Worm (Caenorhabditis elegans): ENCODE measurements around the gene his-17.

Gene his-17

DNA sequence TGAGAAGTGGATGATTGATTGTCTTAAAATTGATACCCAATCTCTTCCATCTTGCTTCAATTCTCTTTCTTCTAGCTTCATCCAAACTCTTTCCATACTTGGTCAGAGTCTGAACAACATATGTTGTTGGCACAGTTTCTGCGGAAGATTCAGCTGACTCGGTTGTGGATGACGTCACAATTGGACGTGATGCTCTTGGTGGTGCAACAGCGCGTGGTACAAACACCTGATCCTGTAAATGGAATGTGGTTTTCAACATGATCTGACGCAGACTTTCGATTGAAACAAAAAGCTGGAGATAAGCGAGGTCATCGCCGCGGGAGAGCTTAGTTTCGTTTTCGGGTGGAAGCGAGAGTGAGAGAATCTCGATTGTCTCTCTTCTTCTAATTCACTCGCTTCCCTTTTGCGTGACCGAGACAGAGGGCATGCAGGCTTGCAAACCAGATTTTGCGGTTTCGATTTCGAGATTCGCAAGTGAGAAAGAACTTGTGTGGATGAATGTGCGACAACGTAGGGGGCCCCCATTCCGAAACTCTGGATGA lies 44.7 kb upstream of the his-17 start:
- TF ChIP-seq ceh-24 (tag; optimal IDR thresholded peaks at IDR 0.05) = no peak
- TF ChIP-seq unc-42 (tag; optimal IDR thresholded peaks at IDR 0.05) = no peak
- TF ChIP-seq pqm-1 (tag; optimal IDR thresholded peaks at IDR 0.05) = no peak
- TF ChIP-seq sdc-2 (tag; optimal IDR thresholded peaks at IDR 0.05) = no peak
- TF ChIP-seq hlh-8 (tag; optimal IDR thresholded peaks at IDR 0.05) = no peak
- TF ChIP-seq fkh-10 (GFP tag; optimal IDR thresholded peaks at IDR 0.05) = no peak
- no peak for TF ChIP-seq unc-3 (GFP tag; conservative IDR thresholded peaks at IDR 0.05)
- no peak for TF ChIP-seq unc-3 (tag; optimal IDR thresholded peaks at IDR 0.05)
- no peak for TF ChIP-seq sox-2 (GFP tag; IDR thresholded peaks at IDR 0.05)
- TF ChIP-seq eyg-1 (tag; optimal IDR thresholded peaks at IDR 0.05) = no peak
- TF ChIP-seq tbx-2 (tag; optimal IDR thresholded peaks at IDR 0.05) = no peak
- no peak for TF ChIP-seq ceh-18 (tag; optimal IDR thresholded peaks at IDR 0.05)
- TF ChIP-seq gmeb-2 (tag; optimal IDR thresholded peaks at IDR 0.05) = no peak

DNA sequence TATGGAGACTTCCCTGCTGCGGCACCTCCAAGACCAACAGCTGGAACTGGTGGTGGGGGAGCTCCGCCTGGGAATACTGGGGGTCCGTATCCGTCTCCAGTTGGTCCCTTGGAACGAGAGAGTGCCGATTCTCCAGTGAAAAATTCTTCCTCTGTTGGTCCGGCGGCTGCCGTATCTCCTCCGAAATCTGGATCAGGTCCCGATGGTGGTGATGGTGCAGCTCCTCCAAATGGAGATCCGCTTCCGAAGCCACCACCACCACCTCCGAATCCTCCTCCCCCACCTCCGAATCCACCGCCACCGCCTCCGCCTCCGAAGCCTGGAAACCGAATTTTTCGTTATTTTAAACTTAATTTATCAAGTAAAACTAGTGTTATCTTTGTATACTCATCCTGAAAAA lies 42.6 kb upstream of the his-17 start:
- TF ChIP-seq gmeb-2 (tag; optimal IDR thresholded peaks at IDR 0.05) (no peak), pha-2 (tag; optimal IDR thresholded peaks at IDR 0.05) (no peak), ama-1 (optimal IDR thresholded peaks at IDR 0.05) (no peak), mec-3 (tag; optimal IDR thresholded peaks at IDR 0.05; ENCODE audit: borderline replicate concordance) (no peak)

DNA sequence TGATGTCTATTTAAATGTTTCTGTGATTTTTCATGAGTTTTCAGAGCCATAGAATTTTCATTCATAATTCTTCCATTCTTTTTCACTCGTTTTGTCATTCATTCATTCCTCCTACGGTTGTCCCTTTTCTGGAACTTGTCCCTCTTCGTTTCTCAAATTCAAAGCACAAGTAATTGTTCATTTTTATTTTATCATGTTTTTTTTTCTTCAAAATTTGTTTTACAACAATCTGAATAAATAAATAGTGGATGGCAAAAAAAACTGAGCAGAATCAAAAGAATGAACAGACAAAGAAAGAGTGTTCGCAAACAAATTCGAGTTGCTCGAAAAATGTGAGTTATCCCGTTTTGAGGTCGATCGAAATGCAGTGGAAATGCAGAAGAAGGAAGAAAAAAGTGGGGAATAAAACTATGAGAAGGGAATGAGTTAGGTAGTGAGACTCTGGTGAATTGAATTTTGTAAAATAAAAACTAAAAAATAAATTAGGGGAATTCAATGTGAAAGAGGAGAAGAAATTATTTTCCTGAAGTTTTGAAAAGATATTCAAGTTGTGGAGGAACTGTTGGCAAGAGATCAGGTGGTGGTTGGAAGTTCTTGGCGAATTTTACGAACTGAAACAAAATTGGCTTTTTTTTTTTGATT lies 41.8 kb upstream of the his-17 start:
- TF ChIP-seq unc-55 (GFP tag; optimal IDR thresholded peaks at IDR 0.05) (no peak), ttx-3 (tag; optimal IDR thresholded peaks at IDR 0.05) (no peak), nhr-11 (tag; optimal IDR thresholded peaks at IDR 0.05) (no peak), elt-2 (tag; optimal IDR thresholded peaks at IDR 0.05) (no peak), K02D7.2 (tag; optimal IDR thresholded peaks at IDR 0.05) (no peak), unc-42 (tag; optimal IDR thresholded peaks at IDR 0.05) (no peak)

DNA sequence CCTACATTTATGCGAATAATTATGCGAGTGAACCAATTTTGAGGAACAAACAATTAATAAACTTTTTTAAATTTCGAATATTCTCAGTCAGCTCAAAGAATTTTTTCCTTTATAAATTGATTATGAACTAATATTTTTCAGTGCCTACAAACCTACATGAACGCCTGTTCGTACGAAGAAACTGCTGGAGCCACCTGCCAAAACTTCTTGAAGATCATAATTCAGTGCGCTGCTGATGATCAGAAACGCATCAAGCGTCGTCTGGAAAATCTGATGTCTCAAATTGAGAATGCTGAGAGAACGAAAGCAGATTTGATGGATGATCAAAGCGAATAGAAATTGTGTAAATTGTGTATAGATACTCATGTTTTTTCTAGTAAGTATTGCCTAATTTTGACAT lies 41.2 kb upstream of the his-17 start:
- no peak for TF ChIP-seq hlh-15 (tag; optimal IDR thresholded peaks at IDR 0.05)
- TF ChIP-seq ceh-19 (GFP tag; optimal IDR thresholded peaks at IDR 0.05) = no peak
- TF ChIP-seq pros-1 (tag; optimal IDR thresholded peaks at IDR 0.05) = no peak

DNA sequence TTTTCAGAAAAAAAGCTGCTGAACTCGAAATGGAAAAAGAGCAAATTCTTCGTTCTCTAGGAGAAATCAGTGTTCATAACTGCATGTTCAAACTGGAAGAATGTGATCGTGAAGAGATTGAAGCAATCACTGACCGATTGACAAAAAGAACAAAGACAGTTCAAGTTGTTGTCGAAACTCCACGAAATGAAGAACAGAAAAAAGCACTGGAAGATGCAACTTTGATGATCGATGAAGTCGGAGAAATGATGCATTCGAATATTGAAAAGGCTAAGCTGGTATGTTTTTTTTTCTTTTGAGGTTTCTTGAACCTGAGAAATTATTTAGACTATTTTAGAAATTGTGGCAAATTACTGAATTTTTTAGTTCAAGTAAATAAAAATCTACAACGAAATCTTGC lies 40.7 kb upstream of the his-17 start:
- TF ChIP-seq hlh-8 (tag; optimal IDR thresholded peaks at IDR 0.05) (no peak), nhr-232 (tag; optimal IDR thresholded peaks at IDR 0.05) (no peak), ztf-16 (tag; optimal IDR thresholded peaks at IDR 0.05) (no peak), fkh-10 (GFP tag; optimal IDR thresholded peaks at IDR 0.05) (no peak), ceh-22 (tag; optimal IDR thresholded peaks at IDR 0.05) (no peak), ceh-19 (GFP tag; optimal IDR thresholded peaks at IDR 0.05) (no peak), hlh-13 (GFP tag; optimal IDR thresholded peaks at IDR 0.05) (no peak), npax-4 (tag; optimal IDR thresholded peaks at IDR 0.05) (no peak), ceh-48 (tag; optimal IDR thresholded peaks at IDR 0.05) (no peak), ceh-31 (tag; optimal IDR thresholded peaks at IDR 0.05) (no peak), unc-3 (GFP tag; conservative IDR thresholded peaks at IDR 0.05) (no peak), unc-3 (tag; optimal IDR thresholded peaks at IDR 0.05) (no peak), lim-6 (tag; optimal IDR thresholded peaks at IDR 0.05) (no peak), lin-11 (tag; optimal IDR thresholded peaks at IDR 0.05) (no peak), ceh-30 (tag; optimal IDR thresholded peaks at IDR 0.05) (no peak), ceh-2 (tag; optimal IDR thresholded peaks at IDR 0.05) (no peak), syd-9 (tag; optimal IDR thresholded peaks at IDR 0.05) (no peak), unc-42 (tag; optimal IDR thresholded peaks at IDR 0.05) (no peak), eyg-1 (tag; optimal IDR thresholded peaks at IDR 0.05) (no peak), ref-2 (tag; optimal IDR thresholded peaks at IDR 0.05) (no peak)
